Worm (Caenorhabditis elegans) whole organism, L4/young adult: ENCODE results near the gene srw-137.

ENCODE experiments used
- W03F9.2 ChIP-seq: fragments of 150-350 bp; optimal IDR thresholded peaks from 2 replicates; lab custom pipeline; 2014; ENCODE audit warnings: missing biosample characterization, missing genetic modification characterization
- dao-5 ChIP-seq: sonication (generic microtip); optimal IDR thresholded peaks from 2 replicates; lab custom pipeline; 2016; ENCODE audit warnings: missing genotype, missing genetic modification characterization, moderate library complexity, missing compliant biosample characterization
- him-1 ChIP-seq: sonication (generic microtip); optimal IDR thresholded peaks from 2 replicates; lab custom pipeline; 2016; ENCODE audit warnings: missing genotype, missing genetic modification reagents, missing genetic modification characterization, missing compliant biosample characterization

DNA sequence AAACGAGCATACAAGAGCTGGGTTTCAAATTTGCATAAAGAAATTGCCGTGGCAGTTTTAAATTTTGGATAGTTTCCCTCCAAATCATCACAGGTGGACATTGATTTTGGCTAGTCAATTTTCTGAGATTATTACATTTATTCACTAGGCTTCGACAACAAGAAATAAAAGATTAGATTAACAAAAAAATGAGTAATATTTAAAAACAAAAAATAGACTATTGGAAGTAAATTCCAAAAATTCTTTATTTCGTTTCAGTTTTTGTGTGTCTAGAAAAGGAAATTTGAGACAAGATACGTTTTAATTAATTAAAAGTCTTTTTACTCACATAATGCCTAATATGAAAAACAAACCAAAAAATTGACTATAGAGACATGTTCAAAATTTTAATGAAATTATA lies 14.4 kb upstream of the srw-137 start, which contains the start of gene srw-142:
- TF ChIP-seq W03F9.2 (tag; lab: Kevin White, UChicago) (no peak), dao-5 (tag; lab: Kevin White, UChicago) (no peak), him-1 (no peak)
